Fruit fly (Drosophila melanogaster) whole organism, wandering third instar larva: ENCODE results near the gene sstn.

Source experiments
- Abd-B ChIP-seq: fragments of >200 bp; optimal IDR thresholded peaks from 2 replicates; lab custom pipeline; 2017; ENCODE audit warnings: missing biosample characterization, missing genetic modification characterization
- CG32264 ChIP-seq: fragments of 200-800 bp; sonication (Bioruptor generic); optimal IDR thresholded peaks from 2 replicates; lab custom pipeline; 2016; ENCODE audit warnings: missing biosample characterization, missing genetic modification characterization
- CG9705 ChIP-seq: fragments of 200-800 bp; sonication (Bioruptor generic); optimal IDR thresholded peaks from 2 replicates; lab custom pipeline; 2018; ENCODE audit warnings: missing biosample characterization, mild to moderate bottlenecking, missing genetic modification characterization
- CrebA ChIP-seq: fragments of 200-800 bp; sonication (Bioruptor generic); optimal IDR thresholded peaks from 2 replicates; lab custom pipeline; 2016; ENCODE audit warnings: missing biosample characterization, mild to moderate bottlenecking, missing genetic modification characterization, borderline replicate concordance
- Dfd ChIP-seq: fragments of >200 bp; optimal IDR thresholded peaks from 2 replicates; lab custom pipeline; 2017; ENCODE audit warnings: missing biosample characterization, missing genetic modification characterization
- Dif ChIP-seq: fragments of 200-275, 200-300 bp; sonication (Bioruptor generic); optimal IDR thresholded peaks from 2 replicates; lab custom pipeline; 2018; ENCODE audit warnings: missing biosample characterization, missing genetic modification characterization; ENCODE audit not compliant: partially characterized antibody
- GATAd ChIP-seq: sonication (Bioruptor generic); optimal IDR thresholded peaks from 2 replicates; lab custom pipeline; 2016; ENCODE audit warnings: missing biosample characterization, missing genetic modification characterization
- HLH106 ChIP-seq: fragments of 200-800 bp; optimal IDR thresholded peaks from 3 replicates; lab custom pipeline; 2019; ENCODE audit warnings: missing biosample characterization, mild to moderate bottlenecking, missing genetic modification characterization, moderate library complexity
- Hnf4 ChIP-seq: fragments of 200-800 bp; sonication (Bioruptor generic); optimal IDR thresholded peaks from 2 replicates; lab custom pipeline; 2016; ENCODE audit warnings: missing biosample characterization, mild to moderate bottlenecking, missing genetic modification characterization
- Hr78 ChIP-seq: fragments of >200 bp; optimal IDR thresholded peaks from 2 replicates; lab custom pipeline; 2017; ENCODE audit warnings: missing biosample characterization, missing genetic modification characterization
- Hr83 ChIP-seq: fragments of 200-300 bp; sonication (Bioruptor generic); optimal IDR thresholded peaks from 2 replicates; lab custom pipeline; 2016; ENCODE audit warnings: missing biosample characterization, mild to moderate bottlenecking, missing genetic modification characterization, moderate library complexity; ENCODE audit not compliant: poor library complexity, severe bottlenecking
- Jra ChIP-seq: sonication (Bioruptor generic); optimal IDR thresholded peaks from 2 replicates; lab custom pipeline; 2016; ENCODE audit warnings: missing biosample characterization, missing genetic modification characterization
- Mio ChIP-seq: sonication (Bioruptor generic); optimal IDR thresholded peaks from 2 replicates; lab custom pipeline; 2016; ENCODE audit warnings: missing biosample characterization, missing genetic modification characterization
- Myc ChIP-seq: fragments of >200 bp; optimal IDR thresholded peaks from 2 replicates; lab custom pipeline; 2017
- N ChIP-seq: fragments of >200 bp; optimal IDR thresholded peaks from 2 replicates; lab custom pipeline; 2018; ENCODE audit warnings: missing biosample characterization, missing external identifiers, missing genetic modification characterization
- Rel ChIP-seq, 2 experiments: fragments of 200-800 bp; sonication (Bioruptor generic) in 1 of 2; optimal IDR thresholded peaks; 2 replicates in 1 of 2; 3 replicates in 1 of 2; lab custom pipeline; 2016 to 2019; ENCODE audit warnings: mild to moderate bottlenecking in 2 of 2, missing biosample characterization in 2 of 2, missing genetic modification characterization in 2 of 2, moderate library complexity in 1 of 2
- Sp1 ChIP-seq: fragments of 200-800 bp; sonication (Bioruptor generic); optimal IDR thresholded peaks from 3 replicates; lab custom pipeline; 2019; ENCODE audit warnings: missing biosample characterization, mild to moderate bottlenecking, missing genetic modification characterization, moderate library complexity
- Vsx2 ChIP-seq: fragments of 200-300, 225-300 bp; sonication (Bioruptor generic); optimal IDR thresholded peaks from 2 replicates; lab custom pipeline; 2018; ENCODE audit warnings: missing biosample characterization, missing genetic modification characterization; ENCODE audit not compliant: partially characterized antibody
- br ChIP-seq: fragments of 200-800 bp; sonication (Bioruptor generic); optimal IDR thresholded peaks from 2 replicates; lab custom pipeline; 2016; ENCODE audit warnings: missing biosample characterization, missing genetic modification characterization
- brk ChIP-seq: fragments of 200-800 bp; sonication (Bioruptor generic); optimal IDR thresholded peaks from 2 replicates; lab custom pipeline; 2016; ENCODE audit warnings: missing biosample characterization, mild to moderate bottlenecking, missing genetic modification characterization
- dl ChIP-seq, 2 experiments: fragments of 175-275, 200-275 bp in 1 of 2; fragments of 200-275 bp in 1 of 2; sonication (Bioruptor generic); optimal IDR thresholded peaks; lab custom pipeline; 2018; ENCODE audit warnings: mild to moderate bottlenecking in 2 of 2, missing biosample characterization in 2 of 2, missing genetic modification characterization in 2 of 2, moderate library complexity in 2 of 2; ENCODE audit not compliant: partially characterized antibody in 2 of 2, insufficient read depth in 1 of 2
- dmrt93B ChIP-seq: fragments of 200-800 bp; sonication (Bioruptor generic); optimal IDR thresholded peaks from 2 replicates; lab custom pipeline; 2018; ENCODE audit warnings: missing biosample characterization, mild to moderate bottlenecking, missing genetic modification characterization
- dsf ChIP-seq: sonication (Bioruptor generic); optimal IDR thresholded peaks from 2 replicates; lab custom pipeline; 2016; ENCODE audit warnings: missing biosample characterization, missing genetic modification characterization, borderline replicate concordance
- ey ChIP-seq: fragments of 200-800 bp; sonication (Bioruptor generic); optimal IDR thresholded peaks from 2 replicates; lab custom pipeline; 2016; ENCODE audit warnings: missing biosample characterization, missing genetic modification characterization
- foxo ChIP-seq, 2 experiments: fragments of 200-800 bp; sonication (Bioruptor generic); optimal IDR thresholded peaks; 2 replicates in 1 of 2; 3 replicates in 1 of 2; lab custom pipeline; 2016 to 2017; ENCODE audit warnings: missing biosample characterization in 2 of 2, missing genetic modification characterization in 2 of 2
- fru ChIP-seq: fragments of 200-800 bp; sonication (Bioruptor generic); optimal IDR thresholded peaks from 3 replicates; lab custom pipeline; 2016; ENCODE audit warnings: missing biosample characterization, mild to moderate bottlenecking, missing genetic modification characterization
- h ChIP-seq: fragments of 200-800 bp; sonication (Bioruptor generic); optimal IDR thresholded peaks from 3 replicates; lab custom pipeline; 2016; ENCODE audit warnings: missing biosample characterization, mild to moderate bottlenecking, missing genetic modification characterization
- jim ChIP-seq: fragments of 175-275, 200-325 bp; sonication (Bioruptor generic); optimal IDR thresholded peaks from 2 replicates; lab custom pipeline; 2016; ENCODE audit warnings: missing biosample characterization, mild to moderate bottlenecking, missing genetic modification characterization
- lola ChIP-seq: fragments of >200 bp; optimal IDR thresholded peaks from 2 replicates; lab custom pipeline; 2017; ENCODE audit warnings: missing biosample characterization, missing genetic modification characterization
- pan ChIP-seq: fragments of >200 bp; optimal IDR thresholded peaks from 2 replicates; lab custom pipeline; 2017
- psq ChIP-seq: fragments of 200-800 bp; sonication (Bioruptor generic); optimal IDR thresholded peaks from 3 replicates; lab custom pipeline; 2017; ENCODE audit warnings: missing biosample characterization, mild to moderate bottlenecking, missing genetic modification characterization, moderate library complexity
- rgr ChIP-seq: fragments of 200-800 bp; sonication (Bioruptor generic); optimal IDR thresholded peaks from 3 replicates; lab custom pipeline; 2016; ENCODE audit warnings: missing biosample characterization, mild to moderate bottlenecking, missing genetic modification characterization
- sage ChIP-seq: fragments of 200-800 bp; sonication (Bioruptor generic); optimal IDR thresholded peaks from 2 replicates; lab custom pipeline; 2016; ENCODE audit warnings: missing biosample characterization, mild to moderate bottlenecking, missing genetic modification characterization
- sv ChIP-seq: fragments of 200-800 bp; sonication (Bioruptor generic); optimal IDR thresholded peaks from 3 replicates; lab custom pipeline; 2016; ENCODE audit warnings: missing biosample characterization, missing genetic modification characterization
- tai ChIP-seq: sonication (Bioruptor generic); optimal IDR thresholded peaks from 2 replicates; lab custom pipeline; 2016; ENCODE audit warnings: missing biosample characterization, missing genetic modification characterization
- usp ChIP-seq: fragments of >200 bp; optimal IDR thresholded peaks from 2 replicates; lab custom pipeline; 2017; ENCODE audit warnings: missing biosample characterization, missing genetic modification characterization
- woc ChIP-seq: sonication (Bioruptor generic); optimal IDR thresholded peaks from 2 replicates; lab custom pipeline; 2016; ENCODE audit warnings: missing biosample characterization, mild to moderate bottlenecking, missing genetic modification characterization

sstn gene

DNA sequence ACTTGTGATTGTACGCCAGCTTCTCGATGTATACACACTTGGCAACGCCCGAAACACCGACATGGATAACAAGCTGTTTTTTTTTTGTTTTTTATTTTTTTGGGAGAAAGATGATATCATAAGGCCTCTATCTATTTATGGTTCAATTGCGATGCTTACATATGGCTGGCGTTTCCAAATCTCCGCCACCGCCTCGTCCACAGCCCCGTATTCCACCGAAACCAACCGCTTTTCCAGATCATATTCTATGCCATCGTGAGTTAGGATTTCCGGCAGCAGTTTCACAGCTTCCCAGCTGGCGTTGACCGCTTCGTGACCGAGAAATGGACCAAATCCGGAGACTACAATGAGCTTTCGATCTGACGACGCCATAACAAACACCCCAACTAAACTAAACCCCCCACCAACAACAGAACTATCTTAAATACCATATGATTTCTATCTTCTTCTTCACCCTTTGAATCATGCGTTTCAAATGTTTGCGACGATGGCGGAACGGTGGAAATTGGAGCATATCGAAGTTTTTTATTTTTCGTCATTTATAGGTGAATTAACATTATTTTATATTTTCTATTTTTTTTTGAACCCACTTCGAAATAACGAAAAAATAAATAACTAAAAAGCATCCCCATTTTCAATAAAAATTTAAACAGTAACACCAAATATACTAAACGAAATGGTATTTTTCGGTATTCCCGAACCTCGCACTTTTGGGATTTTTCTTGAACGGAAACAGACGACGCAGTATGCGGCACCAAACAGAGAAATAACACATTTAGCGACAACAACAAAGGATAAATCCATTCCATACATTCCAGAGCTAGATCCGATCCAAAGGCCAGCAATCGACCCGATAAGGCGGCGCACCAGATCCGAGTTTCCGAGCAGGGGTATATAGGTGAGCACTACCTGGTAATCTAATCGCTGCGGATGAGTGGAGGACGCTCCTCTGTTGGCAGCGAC, 49.4 kb upstream of the sstn start, which contains the start of the genes CG32147 and Pex3:
TSS of gene CG32147 (minus strand) at position 422 of the 963 bp plus-strand sequence.
TSS of gene Pex3 (plus strand) at position 718 of the 963 bp plus-strand sequence.
- TF ChIP-seq Dif (no peak), usp (GFP tag; lab: Kevin White, UChicago) (no peak), HLH106 (tag; lab: Kevin White, UChicago) (no peak), brk (GFP tag; lab: Kevin White, UChicago) (peak; percentile 57), Hnf4 (peak; percentile 32), foxo (GFP tag; optimal IDR thresholded peaks at IDR 0.05; lab: Kevin White, UChicago) (peak in 1 of 2 experiments; percentile 15), CG32264 (GFP tag; lab: Kevin White, UChicago) (no peak), N (GFP tag; lab: Kevin White, UChicago) (no peak), lola (no peak), psq (no peak), woc (peak; percentile 22), Myc (lab: Kevin White, UChicago) (no peak), dmrt93B (GFP tag; lab: Kevin White, UChicago) (no peak), ey (no peak), jim (GFP tag; lab: Kevin White, UChicago) (no peak), Jra (GFP tag; lab: Kevin White, UChicago) (peak; percentile 5), dsf (no peak), CG9705 (no peak), Rel (GFP tag; optimal IDR thresholded peaks at IDR 0.05; lab: Kevin White, UChicago) (no peak), Rel (tag; optimal IDR thresholded peaks at IDR 0.05; lab: Kevin White, UChicago) (peak; percentile 78), sv (GFP tag; lab: Kevin White, UChicago) (no peak), Mio (GFP tag; lab: Kevin White, UChicago) (no peak), tai (GFP tag; lab: Kevin White, UChicago) (no peak), GATAd (GFP tag; lab: Kevin White, UChicago) (no peak), Sp1 (GFP tag; lab: Kevin White, UChicago) (peak; percentile 6), h (GFP tag; lab: Kevin White, UChicago) (peak; percentile 32), dl (GFP tag; optimal IDR thresholded peaks at IDR 0.05; lab: Kevin White, UChicago; ENCODE audit: insufficient read depth in 1 of 2, partially characterized antibody in 2 of 2) (no peak), br (GFP tag; lab: Kevin White, UChicago) (no peak), CrebA (GFP tag; lab: Kevin White, UChicago) (no peak), Hr83 (GFP tag; lab: Kevin White, UChicago) (no peak)

DNA sequence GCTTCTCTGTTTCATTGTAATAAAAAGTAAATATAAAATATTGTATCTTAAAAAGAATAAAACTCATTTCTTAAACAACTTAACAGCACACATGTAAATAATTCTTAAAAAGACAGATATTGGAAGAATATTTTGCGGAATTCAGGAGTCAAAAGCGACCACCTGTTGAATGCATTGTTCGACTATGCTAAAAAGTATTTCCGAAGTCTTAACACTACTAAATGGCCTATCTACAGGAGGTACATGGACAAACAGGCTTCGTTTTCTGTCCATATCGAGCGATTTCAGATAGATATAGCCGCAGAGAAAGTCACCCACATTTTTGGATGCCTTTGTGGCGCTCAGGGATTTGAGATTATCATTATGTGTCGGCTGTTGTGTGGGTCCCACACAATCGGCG, 48.6 kb upstream of the sstn start:
- TF ChIP-seq CG9705: peak; percentile 11
- no peak for TF ChIP-seq Mio (GFP tag; lab: Kevin White, UChicago)
- TF ChIP-seq HLH106 (tag; lab: Kevin White, UChicago): peak; percentile 2

DNA sequence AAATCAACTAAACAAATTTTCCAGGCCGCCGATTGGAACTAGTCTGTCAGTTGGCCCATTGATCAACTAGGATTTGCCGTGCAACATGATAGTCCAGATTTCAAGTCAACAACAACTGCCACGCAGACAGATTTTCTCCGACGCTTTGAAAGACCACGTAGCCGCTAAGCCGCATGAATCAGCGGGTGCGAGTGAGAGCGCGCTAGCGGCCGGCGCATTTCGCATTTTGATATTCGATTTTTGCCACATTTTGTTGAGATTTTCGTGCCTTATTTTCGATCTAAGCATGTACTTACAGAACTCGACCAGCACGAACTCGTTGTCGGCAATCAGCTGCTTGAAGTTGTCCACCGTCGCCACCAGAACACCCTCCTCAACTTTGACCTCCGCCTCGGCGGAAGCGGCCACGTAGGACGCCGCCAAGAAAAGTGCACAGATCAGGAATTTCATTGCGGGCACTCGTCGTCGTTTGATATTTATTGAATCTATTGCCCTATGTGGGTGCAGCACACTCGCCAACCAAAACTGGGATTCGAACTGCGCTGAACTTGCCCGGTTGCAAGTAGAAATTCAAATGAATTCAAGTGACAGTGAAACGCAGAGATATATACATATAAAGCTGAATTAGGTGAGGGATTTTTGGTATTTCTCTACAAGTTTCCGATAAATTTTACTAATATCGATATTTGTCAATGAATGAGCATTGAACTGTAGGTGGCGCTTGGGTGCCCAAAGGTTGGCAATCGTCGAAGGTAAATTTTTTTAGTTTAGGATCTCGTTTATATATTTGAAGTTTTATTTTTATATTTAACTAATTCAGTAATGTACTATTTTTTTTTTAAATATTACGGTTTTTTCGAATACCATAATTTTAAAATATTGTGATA, 47.7 kb upstream of the sstn start, which contains the start of gene Pdi:
TSS of gene Pdi (minus strand) at position 837 of the 887 bp plus-strand sequence.
- TF ChIP-seq dsf (no peak), ey (peak; percentile 10), Abd-B (no peak), CG9705 (no peak), pan (lab: Kevin White, UChicago) (no peak), Mio (GFP tag; lab: Kevin White, UChicago) (no peak), lola (no peak), jim (GFP tag; lab: Kevin White, UChicago) (peak; percentile 50), fru (GFP tag; lab: Kevin White, UChicago) (peak; percentile 21), Sp1 (GFP tag; lab: Kevin White, UChicago) (peak; percentile 20), brk (GFP tag; lab: Kevin White, UChicago) (no peak), tai (GFP tag; lab: Kevin White, UChicago) (no peak), Dif (peak; percentile 57), Dfd (GFP tag; lab: Kevin White, UChicago) (no peak), sv (GFP tag; lab: Kevin White, UChicago) (no peak), rgr (peak; percentile 43), dmrt93B (GFP tag; lab: Kevin White, UChicago) (no peak), Jra (GFP tag; lab: Kevin White, UChicago) (peak; percentile 9), sage (GFP tag; lab: Kevin White, UChicago) (no peak), Vsx2 (GFP tag; lab: Kevin White, UChicago) (no peak), Hr78 (no peak), dl (GFP tag; optimal IDR thresholded peaks at IDR 0.05; lab: Kevin White, UChicago; ENCODE audit: insufficient read depth in 1 of 2, partially characterized antibody in 2 of 2) (peak in 1 of 2 experiments; percentile 32), N (GFP tag; lab: Kevin White, UChicago) (no peak), Myc (lab: Kevin White, UChicago) (no peak), psq (no peak), br (GFP tag; lab: Kevin White, UChicago) (peak; percentile 45), GATAd (GFP tag; lab: Kevin White, UChicago) (no peak), usp (GFP tag; lab: Kevin White, UChicago) (no peak), HLH106 (tag; lab: Kevin White, UChicago) (peak; percentile 26), Rel (GFP tag; optimal IDR thresholded peaks at IDR 0.05; lab: Kevin White, UChicago) (no peak), Rel (tag; optimal IDR thresholded peaks at IDR 0.05; lab: Kevin White, UChicago) (peak; percentile 69), foxo (GFP tag; optimal IDR thresholded peaks at IDR 0.05; lab: Kevin White, UChicago) (peak in 1 of 2 experiments; percentile 36), Hnf4 (peak; percentile 68)
